Fruit fly (Drosophila melanogaster) whole organism, embryonic: Measurements from ENCODE around the gene CG6481.
A peak's percentile ranks its signal among the peaks of the same experiment; 100 is the strongest.

ENCODE experiments used
- Adf1 ChIP-seq: fragments of 200-800 bp; sonication (Bioruptor generic); IDR thresholded peaks from 2 replicates; pipeline ENCODE4 v1.3.6; 2022; ENCODE audit warnings: missing biosample characterization, missing genetic modification characterization
- Atf3 ChIP-seq: fragments of 200-800 bp; sonication (Bioruptor generic); optimal IDR thresholded peaks from 3 replicates; lab custom pipeline; 2016; ENCODE audit warnings: missing biosample characterization, missing genetic modification characterization
- Bteb2 ChIP-seq: fragments of 200-800 bp; sonication (Bioruptor generic); optimal IDR thresholded peaks from 2 replicates; lab custom pipeline; 2016; ENCODE audit warnings: missing biosample characterization, missing genetic modification characterization
- CG10147 ChIP-seq: fragments of 200-800 bp; sonication (Bioruptor generic); optimal IDR thresholded peaks from 2 replicates; lab custom pipeline; 2019; ENCODE audit warnings: missing biosample characterization, mild to moderate bottlenecking, missing genetic modification characterization, moderate library complexity
- CG10654 ChIP-seq: fragments of 200-800 bp; sonication (Bioruptor generic); optimal IDR thresholded peaks from 2 replicates; lab custom pipeline; 2016; ENCODE audit warnings: missing biosample characterization, missing genetic modification characterization
- CG11723 ChIP-seq: fragments of 200-800 bp; sonication (Bioruptor generic); optimal IDR thresholded peaks from 2 replicates; lab custom pipeline; 2017; ENCODE audit warnings: missing biosample characterization, mild to moderate bottlenecking, missing genetic modification characterization
- CG15073 ChIP-seq: fragments of 200-800 bp; sonication (Bioruptor generic); optimal IDR thresholded peaks from 2 replicates; lab custom pipeline; 2016; ENCODE audit warnings: missing biosample characterization, missing genetic modification characterization
- CG17568 ChIP-seq: fragments of 200-800 bp; sonication (Bioruptor generic); optimal IDR thresholded peaks from 2 replicates; lab custom pipeline; 2018; ENCODE audit warnings: missing biosample characterization, mild to moderate bottlenecking, missing genetic modification characterization, moderate library complexity
- CG33557 ChIP-seq: fragments of 200-800 bp; sonication (Bioruptor generic); optimal IDR thresholded peaks from 2 replicates; lab custom pipeline; 2019; ENCODE audit warnings: missing biosample characterization, mild to moderate bottlenecking, missing genetic modification characterization, moderate library complexity
- CG4282 ChIP-seq: fragments of 200-800 bp; sonication (Bioruptor generic); optimal IDR thresholded peaks from 2 replicates; lab custom pipeline; 2016; ENCODE audit warnings: missing biosample characterization, missing genetic modification characterization
- CG4360 ChIP-seq: fragments of 200-800 bp; sonication (Bioruptor generic); IDR thresholded peaks from 2 replicates; pipeline ENCODE4 v1.3.6; 2022; ENCODE audit warnings: missing biosample characterization, missing genetic modification characterization
- CG4854 ChIP-seq: fragments of 200-800 bp; sonication (Bioruptor generic); optimal IDR thresholded peaks from 2 replicates; lab custom pipeline; 2016; ENCODE audit warnings: missing biosample characterization, missing genetic modification characterization, inconsistent platforms
- CG6683 ChIP-seq: fragments of 200-800 bp; sonication (Bioruptor generic); optimal IDR thresholded peaks from 2 replicates; lab custom pipeline; 2017; ENCODE audit warnings: missing biosample characterization, mild to moderate bottlenecking, missing genetic modification characterization, missing genetic modification reagents
- CG9876 ChIP-seq: fragments of 200-800 bp; sonication (Bioruptor generic); optimal IDR thresholded peaks from 2 replicates; lab custom pipeline; 2016; ENCODE audit warnings: missing biosample characterization, missing genetic modification characterization
- D19B ChIP-seq: fragments of 200-800 bp; sonication (Bioruptor generic); optimal IDR thresholded peaks from 2 replicates; lab custom pipeline; 2017; ENCODE audit warnings: missing biosample characterization, mild to moderate bottlenecking, missing genetic modification characterization
- Hmr ChIP-seq: fragments of 200-800 bp; sonication (Bioruptor generic); optimal IDR thresholded peaks from 3 replicates; lab custom pipeline; 2017; ENCODE audit warnings: mild to moderate bottlenecking, missing biosample characterization, missing genetic modification reagents, missing genetic modification characterization
- Mad ChIP-seq: fragments of 200-800 bp; sonication (Bioruptor generic); optimal IDR thresholded peaks from 2 replicates; lab custom pipeline; 2016; ENCODE audit warnings: missing biosample characterization, missing genetic modification characterization
- PHDP ChIP-seq: fragments of 200-800 bp; sonication (Bioruptor generic); optimal IDR thresholded peaks from 3 replicates; lab custom pipeline; 2018; ENCODE audit warnings: missing biosample characterization, mild to moderate bottlenecking, missing genetic modification characterization, moderate library complexity
- Poxn ChIP-seq: fragments of 200-800 bp; sonication (Bioruptor generic); IDR thresholded peaks from 2 replicates; pipeline ENCODE4 v1.3.6; 2022; ENCODE audit warnings: missing biosample characterization, missing genetic modification characterization
- Rx ChIP-seq: fragments of 200-800 bp; sonication (Bioruptor generic); IDR thresholded peaks from 2 replicates; pipeline ENCODE4 v1.3.6; 2022; ENCODE audit warnings: missing biosample characterization, missing genetic modification characterization
- Spps ChIP-seq: fragments of 200-800 bp; sonication (Bioruptor generic); optimal IDR thresholded peaks from 2 replicates; lab custom pipeline; 2018; ENCODE audit warnings: missing biosample characterization, mild to moderate bottlenecking, missing genetic modification characterization
- Sry-β ChIP-seq: fragments of 200-800 bp; sonication (Bioruptor generic); optimal IDR thresholded peaks from 2 replicates; lab custom pipeline; 2018; ENCODE audit warnings: missing biosample characterization, mild to moderate bottlenecking, missing genetic modification characterization, moderate library complexity
- Sry-δ ChIP-seq: fragments of 200-800 bp; sonication (Bioruptor generic); optimal IDR thresholded peaks from 2 replicates; lab custom pipeline; 2016; ENCODE audit warnings: missing biosample characterization, missing genetic modification characterization
- Usf ChIP-seq: fragments of 200-800 bp; sonication (Bioruptor generic); optimal IDR thresholded peaks from 2 replicates; lab custom pipeline; 2017; ENCODE audit warnings: missing genotype, missing biosample characterization, missing genetic modification characterization
- chm ChIP-seq: fragments of 200-800 bp; sonication (Bioruptor generic); IDR thresholded peaks from 2 replicates; pipeline ENCODE4 v1.3.6; 2022; ENCODE audit warnings: missing biosample characterization, missing genetic modification characterization
- chn ChIP-seq: fragments of 200-800 bp; sonication (Bioruptor generic); optimal IDR thresholded peaks from 2 replicates; lab custom pipeline; 2016; ENCODE audit warnings: missing biosample characterization, missing genetic modification characterization
- ems ChIP-seq: fragments of 200-800 bp; sonication (Bioruptor generic); optimal IDR thresholded peaks from 3 replicates; lab custom pipeline; 2016; ENCODE audit warnings: missing biosample characterization, missing genetic modification characterization
- ewg ChIP-seq: fragments of 200-800 bp; sonication (Bioruptor generic); optimal IDR thresholded peaks from 3 replicates; lab custom pipeline; 2017; ENCODE audit warnings: mild to moderate bottlenecking, missing biosample characterization, missing genetic modification reagents, missing genetic modification characterization
- exex ChIP-seq: fragments of 200-800 bp; sonication (Bioruptor generic); optimal IDR thresholded peaks from 4 replicates; lab custom pipeline; 2018; ENCODE audit warnings: missing biosample characterization, mild to moderate bottlenecking, missing genetic modification characterization, moderate library complexity
- gfzf ChIP-seq: fragments of 200-800 bp; sonication (Bioruptor generic); optimal IDR thresholded peaks from 2 replicates; lab custom pipeline; 2016; ENCODE audit warnings: missing biosample characterization, mild to moderate bottlenecking, missing genetic modification characterization, moderate library complexity
- grau ChIP-seq: fragments of 200-800 bp; optimal IDR thresholded peaks from 3 replicates; lab custom pipeline; 2019; ENCODE audit warnings: missing biosample characterization, mild to moderate bottlenecking, missing genetic modification characterization, moderate library complexity
- grn ChIP-seq: fragments of 200-800 bp; sonication (Bioruptor generic); optimal IDR thresholded peaks from 3 replicates; lab custom pipeline; 2017; ENCODE audit warnings: missing biosample characterization, missing genetic modification characterization
- gro ChIP-seq: fragments of 200-800 bp; sonication (Bioruptor generic); optimal IDR thresholded peaks from 2 replicates; lab custom pipeline; 2016; ENCODE audit warnings: missing biosample characterization, missing genetic modification characterization
- gsb-n ChIP-seq: fragments of 200-800 bp; sonication (Bioruptor generic); optimal IDR thresholded peaks from 3 replicates; lab custom pipeline; 2018; ENCODE audit warnings: missing biosample characterization, mild to moderate bottlenecking, missing genetic modification characterization
- her ChIP-seq: fragments of 200-800 bp; sonication (Bioruptor generic); optimal IDR thresholded peaks from 2 replicates; lab custom pipeline; 2016; ENCODE audit warnings: missing biosample characterization, missing genetic modification characterization
- jing ChIP-seq: fragments of 200-800 bp; sonication (Bioruptor generic); optimal IDR thresholded peaks from 2 replicates; lab custom pipeline; 2018; ENCODE audit warnings: missing biosample characterization, mild to moderate bottlenecking, missing genetic modification characterization
- mirr ChIP-seq: fragments of 200-800 bp; sonication (Bioruptor generic); optimal IDR thresholded peaks from 3 replicates; lab custom pipeline; 2018; ENCODE audit warnings: missing biosample characterization, mild to moderate bottlenecking, missing genetic modification characterization
- ro ChIP-seq: fragments of 200-800 bp; sonication (Bioruptor generic); IDR thresholded peaks from 2 replicates; pipeline ENCODE4 v1.3.6; 2022; ENCODE audit warnings: missing biosample characterization, missing genetic modification characterization
- schlank ChIP-seq: fragments of 200-800 bp; sonication (Bioruptor generic); optimal IDR thresholded peaks from 2 replicates; lab custom pipeline; 2018; ENCODE audit warnings: missing biosample characterization, mild to moderate bottlenecking, missing genetic modification characterization
- sens ChIP-seq: fragments of 200-800 bp; sonication (Bioruptor generic); peaks from one replicate; lab custom pipeline; 2016; ENCODE audit warnings: missing biosample characterization, missing genetic modification characterization
- sug ChIP-seq: fragments of 200-800 bp; optimal IDR thresholded peaks from 2 replicates; lab custom pipeline; 2019; ENCODE audit warnings: missing biosample characterization, mild to moderate bottlenecking, missing genetic modification characterization, moderate library complexity
- ttk ChIP-seq: fragments of 200-800 bp; sonication (Bioruptor generic); IDR thresholded peaks from 2 replicates; pipeline ENCODE4 v2.1.2; 2022; ENCODE audit warnings: missing biosample characterization, missing genetic modification characterization
- unpg ChIP-seq: fragments of 200-800 bp; sonication (Bioruptor generic); optimal IDR thresholded peaks from 3 replicates; lab custom pipeline; 2018; ENCODE audit warnings: missing biosample characterization, mild to moderate bottlenecking, missing genetic modification characterization, moderate library complexity

CG6481 gene

DNA sequence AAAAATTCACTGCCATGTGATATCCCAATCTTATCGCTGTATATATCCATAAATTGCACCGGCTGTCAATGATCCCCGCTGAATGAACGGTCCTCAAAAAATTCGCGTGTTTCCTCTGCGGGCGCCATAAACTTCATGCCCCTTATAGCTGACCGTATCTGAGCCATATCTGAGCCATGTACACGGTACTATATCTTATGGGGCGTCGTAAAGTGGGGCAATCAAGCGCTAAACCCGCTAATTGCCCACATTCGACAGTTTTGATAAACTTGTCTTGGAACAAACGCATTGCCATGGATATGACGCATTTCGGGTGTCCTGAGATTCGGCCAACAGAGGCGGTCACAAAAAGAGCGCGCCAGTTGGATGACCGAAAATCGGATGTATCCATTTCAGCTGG, 11.4 kb downstream of the CG6481 start (continued):
- TF ChIP-seq Poxn (GFP tag; lab: Robert Waterston, UW) = no peak
- TF ChIP-seq schlank (tag; lab: Kevin White, UChicago) = peak; percentile 42
- no peak for TF ChIP-seq Rx (GFP tag; lab: Robert Waterston, UW)
- TF ChIP-seq CG6683 (GFP tag; lab: Kevin White, UChicago) = no peak
- peak; percentile 26 for TF ChIP-seq mirr
- TF ChIP-seq Spps (tag; lab: Kevin White, UChicago) = no peak
- peak; percentile 19 for TF ChIP-seq unpg (GFP tag; lab: Kevin White, UChicago)
- TF ChIP-seq Sry-δ (GFP tag; lab: Kevin White, UChicago) = no peak
- TF ChIP-seq Sry-β = no peak
- no peak for TF ChIP-seq gsb-n (tag; lab: Kevin White, UChicago)
- TF ChIP-seq ttk = no peak
- TF ChIP-seq PHDP (tag; lab: Kevin White, UChicago) = peak; percentile 24
- peak; percentile 2 for TF ChIP-seq Hmr (GFP tag; lab: Kevin White, UChicago)
- TF ChIP-seq her (GFP tag; lab: Kevin White, UChicago) = no peak

DNA sequence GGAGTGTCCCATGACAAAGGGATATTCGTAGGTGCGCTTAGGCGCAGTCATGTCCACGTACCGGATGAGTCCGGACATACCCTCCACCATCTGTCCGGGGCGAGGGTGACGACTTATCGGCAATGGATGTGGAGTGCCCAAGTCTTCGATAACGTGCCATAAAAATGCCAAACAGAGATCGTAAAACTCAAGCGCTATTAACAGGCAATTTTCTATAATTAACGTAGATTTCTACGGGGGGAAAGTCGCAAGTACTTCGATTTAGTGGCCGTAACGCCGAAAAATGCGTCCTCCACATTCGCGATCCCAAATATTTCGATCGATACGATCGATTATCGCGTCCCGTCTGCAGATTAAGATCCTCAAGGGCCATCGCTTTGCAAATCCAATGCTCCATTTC, 12.8 kb downstream of the CG6481 start:
- TF ChIP-seq exex (tag; lab: Kevin White, UChicago) = peak; percentile 93
- TF ChIP-seq Usf (GFP tag; lab: Kevin White, UChicago) = no peak
- TF ChIP-seq sug = peak; percentile 35
- TF ChIP-seq, all 482 proteins: peak for 2

- TF ChIP-seq exex (tag; lab: Kevin White, UChicago) (peak; percentile 59), grn (GFP tag; lab: Kevin White, UChicago) (peak; percentile 50), sens (GFP tag; lab: Kevin White, UChicago) (peak; percentile 46), D19B (peak; percentile 20), sug (peak; percentile 44), jing (no peak)
- TF ChIP-seq, all 482 proteins: peak for 5
Observed at dm6 chrX:18508565-18508964, 13.7 kb downstream of the CG6481 start.

dm6 chrX:18506639-18507528, 15.4 kb downstream of the CG6481 start:
- TF ChIP-seq ems = peak; percentile 76
- TF ChIP-seq Poxn (GFP tag; lab: Robert Waterston, UW) = no peak
- TF ChIP-seq ro (GFP tag; lab: Robert Waterston, UW) = peak; percentile 52; the same call in 1 of the 2 replicates
- peak; percentile 89 for TF ChIP-seq chm
- peak; percentile 34; the same call in 1 of the 2 replicates for TF ChIP-seq Adf1 (GFP tag; lab: Robert Waterston, UW)
- TF ChIP-seq gro = peak; percentile 79
- peak; percentile 31 for TF ChIP-seq CG17568 (GFP tag; lab: Kevin White, UChicago)
- no peak for TF ChIP-seq grn (GFP tag; lab: Kevin White, UChicago)
- TF ChIP-seq Atf3 (GFP tag; lab: Kevin White, UChicago) = peak; percentile 33
- TF ChIP-seq CG4282 (GFP tag; lab: Kevin White, UChicago) = peak; percentile 16
- no peak for TF ChIP-seq gfzf (GFP tag; lab: Kevin White, UChicago)
- TF ChIP-seq CG9876 (GFP tag; lab: Kevin White, UChicago) = peak; percentile 3
- TF ChIP-seq Bteb2 (GFP tag; lab: Kevin White, UChicago) = peak; percentile 68
- peak; percentile 68 for TF ChIP-seq CG4854
- TF ChIP-seq CG10654 (GFP tag; lab: Kevin White, UChicago) = peak; percentile 81
- peak; percentile 65 for TF ChIP-seq her (GFP tag; lab: Kevin White, UChicago)
- TF ChIP-seq CG15073 (GFP tag; lab: Kevin White, UChicago) = no peak
- peak; percentile 31 for TF ChIP-seq jing
- TF ChIP-seq Mad (GFP tag; lab: Kevin White, UChicago) = peak; percentile 59
- peak; percentile 78 for TF ChIP-seq chn (GFP tag; lab: Kevin White, UChicago)
- TF ChIP-seq CG33557 (GFP tag; lab: Kevin White, UChicago) = no peak
- peak; percentile 63 for TF ChIP-seq grau (tag; lab: Kevin White, UChicago)
- peak; percentile 60 for TF ChIP-seq CG4360 (GFP tag; lab: Robert Waterston, UW)
- TF ChIP-seq CG11723 (GFP tag; lab: Kevin White, UChicago) = peak; percentile 52
- peak; percentile 57 for TF ChIP-seq CG6683 (GFP tag; lab: Kevin White, UChicago)
- TF ChIP-seq CG10147 (GFP tag; lab: Kevin White, UChicago) = peak; percentile 68
- TF ChIP-seq ewg (GFP tag; lab: Kevin White, UChicago) = peak; percentile 47
